Worm (Caenorhabditis elegans) whole organism, mixed stage, embryonic: ENCODE results near the gene C52G5.3.
A peak's percentile ranks its signal among the peaks of the same experiment; 100 is the strongest.

ENCODE experiments used
- M03D4.4 ChIP-seq: sonication (generic microtip); optimal IDR thresholded peaks from 2 replicates; lab custom pipeline; 2017; ENCODE audit warnings: mild to moderate bottlenecking, missing genetic modification characterization, missing compliant biosample characterization
- bed-3 ChIP-seq: fragments of 200-800 bp; sonication (Bioruptor generic); optimal IDR thresholded peaks from 3 replicates; lab custom pipeline; 2018; ENCODE audit warnings: mild to moderate bottlenecking, missing genetic modification characterization, moderate library complexity, missing compliant biosample characterization
- blmp-1 ChIP-seq: fragments of 150-350 bp; optimal IDR thresholded peaks from 2 replicates; lab custom pipeline; 2014; ENCODE audit warnings: missing biosample characterization, missing genetic modification characterization
- ceh-39 ChIP-seq: fragments of 150-350 bp; optimal IDR thresholded peaks from 2 replicates; lab custom pipeline; 2014; ENCODE audit warnings: missing biosample characterization, missing genetic modification characterization
- ceh-43 ChIP-seq: fragments of 200-800 bp; sonication (Bioruptor generic); optimal IDR thresholded peaks from 2 replicates; lab custom pipeline; 2018; ENCODE audit warnings: mild to moderate bottlenecking, missing genetic modification characterization, moderate library complexity, missing compliant biosample characterization
- ceh-83 ChIP-seq: fragments of 200-800 bp; sonication (Bioruptor generic); optimal IDR thresholded peaks from 2 replicates; lab custom pipeline; 2018; ENCODE audit warnings: mild to moderate bottlenecking, missing genetic modification characterization, missing compliant biosample characterization
- ces-1 ChIP-seq: fragments of 150-350 bp; optimal IDR thresholded peaks from 2 replicates; lab custom pipeline; 2014; ENCODE audit warnings: missing biosample characterization, missing genetic modification reagents, missing genetic modification characterization
- cnd-1 ChIP-seq: fragments of 200-800 bp; sonication (Bioruptor generic); optimal IDR thresholded peaks from 2 replicates; lab custom pipeline; 2018; ENCODE audit warnings: mild to moderate bottlenecking, missing genetic modification characterization, missing compliant biosample characterization
- drap-1 ChIP-seq: fragments of 200-800 bp; sonication (Bioruptor generic); optimal IDR thresholded peaks from 3 replicates; lab custom pipeline; 2018; ENCODE audit warnings: mild to moderate bottlenecking, missing genetic modification characterization, missing compliant biosample characterization
- elt-1 ChIP-seq: sonication (generic microtip); optimal IDR thresholded peaks from 2 replicates; lab custom pipeline; 2017; ENCODE audit warnings: missing genetic modification characterization, mild to moderate bottlenecking, missing compliant biosample characterization, antibody characterized with exemption, moderate library complexity, borderline replicate concordance; ENCODE audit not compliant: insufficient read depth
- elt-3 ChIP-seq: fragments of 150-350 bp; optimal IDR thresholded peaks from 2 replicates; lab custom pipeline; 2014; ENCODE audit warnings: missing biosample characterization, missing genetic modification characterization
- flh-1 ChIP-seq: fragments of 200-800 bp; sonication (Bioruptor generic); optimal IDR thresholded peaks from 2 replicates; lab custom pipeline; 2018; ENCODE audit warnings: mild to moderate bottlenecking, missing genetic modification characterization, moderate library complexity, missing compliant biosample characterization
- ham-2 ChIP-seq: fragments of 200-800 bp; sonication (Bioruptor generic); optimal IDR thresholded peaks from 2 replicates; lab custom pipeline; 2018; ENCODE audit warnings: mild to moderate bottlenecking, missing genetic modification characterization, missing compliant biosample characterization
- hlh-1 ChIP-seq: fragments of 150-350 bp; optimal IDR thresholded peaks from 2 replicates; lab custom pipeline; 2014; ENCODE audit warnings: missing biosample characterization, missing genetic modification reagents, missing genetic modification characterization
- lin-13 ChIP-seq: fragments of 150-350 bp; optimal IDR thresholded peaks from 2 replicates; lab custom pipeline; 2014; ENCODE audit warnings: missing biosample characterization, missing genetic modification characterization
- lin-32 ChIP-seq: fragments of 200-800 bp; sonication (Bioruptor generic); optimal IDR thresholded peaks from 2 replicates; lab custom pipeline; 2018; ENCODE audit warnings: mild to moderate bottlenecking, missing genetic modification characterization, missing compliant biosample characterization
- lsy-2 ChIP-seq: fragments of 150-350 bp; optimal IDR thresholded peaks from 2 replicates; lab custom pipeline; 2014; ENCODE audit warnings: missing biosample characterization, missing genetic modification characterization
- mab-5 ChIP-seq: fragments of 150-350 bp; optimal IDR thresholded peaks from 2 replicates; lab custom pipeline; 2014; ENCODE audit warnings: missing biosample characterization, missing genetic modification characterization
- mep-1 ChIP-seq: fragments of 150-350 bp; optimal IDR thresholded peaks from 2 replicates; lab custom pipeline; 2017; ENCODE audit warnings: missing biosample characterization, missing genetic modification reagents, missing genetic modification characterization, inconsistent platforms
- mls-2 ChIP-seq: sonication (generic microtip); optimal IDR thresholded peaks from 2 replicates; lab custom pipeline; 2016; ENCODE audit warnings: mild to moderate bottlenecking, missing genetic modification characterization, moderate library complexity, missing compliant biosample characterization
- nhr-12 ChIP-seq: fragments of 150-350 bp; optimal IDR thresholded peaks from 2 replicates; lab custom pipeline; 2014; ENCODE audit warnings: missing biosample characterization, missing genetic modification characterization
- nhr-2 ChIP-seq: fragments of 150-350 bp; optimal IDR thresholded peaks from 2 replicates; lab custom pipeline; 2014; ENCODE audit warnings: missing biosample characterization, missing genetic modification characterization
- nhr-237 ChIP-seq: fragments of 150-350 bp; optimal IDR thresholded peaks from 2 replicates; lab custom pipeline; 2014; ENCODE audit warnings: missing biosample characterization, missing genetic modification characterization
- nhr-28 ChIP-seq: fragments of 150-350 bp; optimal IDR thresholded peaks from 2 replicates; lab custom pipeline; 2014; ENCODE audit warnings: missing biosample characterization, missing genetic modification characterization
- nhr-76 ChIP-seq: sonication (generic microtip); optimal IDR thresholded peaks from 2 replicates; lab custom pipeline; 2017; ENCODE audit warnings: missing biosample characterization, missing genetic modification characterization
- pha-4 ChIP-seq: fragments of 150-350 bp; optimal IDR thresholded peaks from 2 replicates; lab custom pipeline; 2018; ENCODE audit warnings: missing biosample characterization, missing genetic modification reagents, missing genetic modification characterization
- sem-2 ChIP-seq: fragments of 200-800 bp; sonication (Bioruptor generic); optimal IDR thresholded peaks from 2 replicates; lab custom pipeline; 2018; ENCODE audit warnings: mild to moderate bottlenecking, missing genetic modification characterization, missing compliant biosample characterization
- snpc-4 ChIP-seq: fragments of 150-350 bp; optimal IDR thresholded peaks from 2 replicates; lab custom pipeline; 2014; ENCODE audit warnings: missing biosample characterization, missing genetic modification characterization
- sptf-1 ChIP-seq: sonication (generic microtip); optimal IDR thresholded peaks from 2 replicates; lab custom pipeline; 2017; ENCODE audit warnings: mild to moderate bottlenecking, missing genetic modification characterization, moderate library complexity, missing compliant biosample characterization
- tbx-8 ChIP-seq: fragments of 200-800 bp; sonication (Bioruptor generic); optimal IDR thresholded peaks from 2 replicates; lab custom pipeline; 2018; ENCODE audit warnings: mild to moderate bottlenecking, missing genetic modification characterization, moderate library complexity, missing compliant biosample characterization
- unc-120 ChIP-seq: sonication (generic microtip); optimal IDR thresholded peaks from 2 replicates; lab custom pipeline; 2017; ENCODE audit warnings: missing genetic modification characterization, missing compliant biosample characterization; ENCODE audit not compliant: poor library complexity, severe bottlenecking
- unc-39 ChIP-seq: fragments of 150-350 bp; optimal IDR thresholded peaks from 2 replicates; lab custom pipeline; 2014; ENCODE audit warnings: missing biosample characterization, missing genetic modification characterization
- unc-62 ChIP-seq: fragments of 150-350 bp; optimal IDR thresholded peaks from 2 replicates; lab custom pipeline; 2014; ENCODE audit warnings: missing biosample characterization, missing genetic modification reagents, missing genetic modification characterization
- zip-8 ChIP-seq: fragments of 150-350 bp; optimal IDR thresholded peaks from 2 replicates; lab custom pipeline; 2014; ENCODE audit warnings: missing biosample characterization, missing genetic modification characterization
- ztf-11 ChIP-seq: fragments of 150-350 bp; optimal IDR thresholded peaks from 2 replicates; lab custom pipeline; 2014; ENCODE audit warnings: missing biosample characterization, missing genetic modification characterization

Gene C52G5.3

DNA sequence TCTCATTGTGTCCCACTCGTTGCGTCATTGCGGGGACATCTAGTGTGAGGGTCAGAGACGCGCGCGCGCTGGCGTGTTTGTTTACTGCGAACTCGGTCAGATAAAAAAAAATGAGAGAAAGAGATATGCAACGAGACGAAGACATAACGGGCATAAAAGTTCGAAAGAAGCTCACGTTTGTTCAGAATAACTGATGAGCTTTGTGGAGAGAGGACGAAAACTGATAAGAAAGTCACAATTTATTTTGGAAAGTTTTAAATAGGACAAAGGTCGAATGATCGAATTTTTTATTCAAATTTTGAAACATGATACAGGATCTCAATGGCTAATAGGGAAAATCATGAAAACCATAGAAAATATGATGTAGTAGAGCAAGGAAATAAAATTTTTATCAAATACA is 7.1 kb upstream of the C52G5.3 start:
- TF ChIP-seq bed-3 (GFP tag; lab: Kevin White, UChicago) = no peak
- TF ChIP-seq, all 35 proteins: peak for 0

DNA sequence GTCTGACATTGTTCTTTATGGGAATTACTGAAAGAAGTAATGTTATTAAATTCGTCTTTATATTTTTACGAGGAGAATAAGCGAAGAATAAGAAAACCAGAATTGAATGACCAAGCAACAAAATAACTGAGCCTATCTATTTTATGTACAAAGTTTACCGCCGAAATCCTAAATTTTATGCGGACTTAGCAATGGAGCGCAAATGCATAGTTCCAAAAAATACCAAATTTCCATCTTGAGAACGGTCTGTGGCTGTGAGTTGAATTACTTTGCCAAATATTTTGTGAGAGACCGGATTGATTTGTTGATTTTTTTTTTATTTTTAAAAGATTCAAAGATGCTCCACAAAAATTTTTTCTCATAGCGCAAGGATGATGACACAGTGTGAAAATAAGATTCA is 6.6 kb upstream of the C52G5.3 start, which contains the start of gene chd-3:
TSS of gene chd-3 (minus strand) at position 27 of the 400 bp plus-strand sequence.
- TF ChIP-seq unc-39 (tag; lab: Kevin White, UChicago) = no peak
- no peak for TF ChIP-seq sem-2
- TF ChIP-seq sptf-1 (tag; lab: Kevin White, UChicago) = no peak
- no peak for TF ChIP-seq bed-3 (GFP tag; lab: Kevin White, UChicago)
- no peak for TF ChIP-seq cnd-1 (tag; lab: Kevin White, UChicago)
- no peak for TF ChIP-seq snpc-4 (tag; lab: Kevin White, UChicago)
- no peak for TF ChIP-seq nhr-12
- TF ChIP-seq mep-1 = no peak
- TF ChIP-seq mab-5 (tag; lab: Kevin White, UChicago) = no peak
- TF ChIP-seq drap-1 (GFP tag; lab: Kevin White, UChicago) = no peak
- no peak for TF ChIP-seq tbx-8 (GFP tag; lab: Kevin White, UChicago)
- TF ChIP-seq hlh-1 (tag; lab: Kevin White, UChicago) = no peak
- TF ChIP-seq ceh-43 (GFP tag; lab: Kevin White, UChicago) = no peak
- TF ChIP-seq nhr-28 (tag; lab: Kevin White, UChicago) = no peak
- no peak for TF ChIP-seq ceh-39 (tag; lab: Kevin White, UChicago)
- TF ChIP-seq, all 35 proteins: peak for 0

DNA sequence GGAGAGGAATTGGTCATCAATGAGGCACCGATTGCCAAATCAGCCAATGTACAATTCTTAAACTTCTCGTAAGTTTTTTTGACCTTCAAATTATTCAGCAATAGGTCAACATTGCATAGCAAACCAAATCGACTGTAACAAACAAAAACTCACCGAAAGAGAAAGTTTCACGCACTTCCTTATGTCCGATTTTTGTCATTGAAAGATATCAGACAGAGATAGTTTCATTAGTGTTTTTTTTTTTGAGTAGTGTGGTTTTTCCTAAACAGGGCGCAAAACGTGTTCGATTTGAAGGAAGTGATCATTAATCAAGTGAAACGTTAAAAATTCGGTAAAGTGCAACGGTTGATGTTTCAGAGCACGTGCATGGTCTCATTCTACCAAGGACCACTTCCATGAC is 1.8 kb downstream of the C52G5.3 start:
- no peak for TF ChIP-seq drap-1 (GFP tag; lab: Kevin White, UChicago)
- no peak for TF ChIP-seq ceh-83 (GFP tag; lab: Kevin White, UChicago)
- TF ChIP-seq zip-8 (tag; lab: Kevin White, UChicago) = no peak
- no peak for TF ChIP-seq nhr-2
- TF ChIP-seq hlh-1 (tag; lab: Kevin White, UChicago) = no peak

DNA sequence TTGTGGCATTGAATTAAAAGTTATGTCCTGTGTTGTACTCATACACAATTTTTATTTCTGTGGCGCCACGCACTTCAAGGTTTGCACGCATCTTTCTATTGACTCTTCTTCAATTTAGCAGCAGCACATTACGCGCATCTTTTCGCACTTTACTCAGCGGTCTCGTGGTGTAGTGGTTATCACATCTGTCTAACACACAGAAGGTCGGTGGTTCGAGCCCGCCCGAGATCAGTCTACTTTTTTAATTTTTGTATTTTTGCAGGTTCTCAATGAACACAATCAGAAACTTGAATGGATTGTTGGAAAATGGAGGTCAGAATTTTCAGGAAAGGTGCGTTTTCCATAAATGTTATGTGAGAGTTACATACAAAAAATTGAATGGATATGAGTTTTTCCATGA is 2.4 kb downstream of the C52G5.3 start:
- TF ChIP-seq nhr-237 (no peak), lin-13 (tag; lab: Kevin White, UChicago) (no peak), elt-1 (no peak), ces-1 (GFP tag; lab: Kevin White, UChicago) (no peak), blmp-1 (no peak), nhr-2 (no peak), pha-4 (tag; lab: Kevin White, UChicago) (no peak), nhr-12 (no peak), lsy-2 (tag; lab: Kevin White, UChicago) (no peak), zip-8 (tag; lab: Kevin White, UChicago) (no peak), tbx-8 (GFP tag; lab: Kevin White, UChicago) (no peak), elt-3 (tag; lab: Kevin White, UChicago) (no peak), sptf-1 (tag; lab: Kevin White, UChicago) (peak; percentile 39), cnd-1 (tag; lab: Kevin White, UChicago) (peak; percentile 66), mab-5 (tag; lab: Kevin White, UChicago) (no peak), snpc-4 (tag; lab: Kevin White, UChicago) (no peak), nhr-28 (tag; lab: Kevin White, UChicago) (no peak), ham-2 (GFP tag; lab: Kevin White, UChicago) (no peak), ceh-39 (tag; lab: Kevin White, UChicago) (no peak), unc-120 (peak; percentile 33), nhr-76 (tag; lab: Kevin White, UChicago) (no peak), bed-3 (GFP tag; lab: Kevin White, UChicago) (peak; percentile 20), flh-1 (GFP tag; lab: Kevin White, UChicago) (peak; percentile 22), ceh-43 (GFP tag; lab: Kevin White, UChicago) (no peak), mls-2 (tag; lab: Kevin White, UChicago) (peak; percentile 49), ztf-11 (no peak), lin-32 (GFP tag; lab: Kevin White, UChicago) (peak; percentile 17), M03D4.4 (peak; percentile 52), drap-1 (GFP tag; lab: Kevin White, UChicago) (peak; percentile 66), sem-2 (no peak), unc-39 (tag; lab: Kevin White, UChicago) (no peak), unc-62 (no peak), hlh-1 (tag; lab: Kevin White, UChicago) (no peak), ceh-83 (GFP tag; lab: Kevin White, UChicago) (peak; percentile 77), mep-1 (no peak)
